Fruit fly (Drosophila melanogaster) whole organism, embryonic: ENCODE data around the gene Ttc26.

Experiments
- Blimp-1 ChIP-seq: fragments of 200-800 bp; sonication (Bioruptor generic); optimal IDR thresholded peaks from 3 replicates; lab custom pipeline; 2018; ENCODE audit warnings: missing biosample characterization, missing genetic modification characterization, mild to moderate bottlenecking, moderate library complexity, missing genetic modification reagents
- CG10147 ChIP-seq: fragments of 200-800 bp; sonication (Bioruptor generic); optimal IDR thresholded peaks from 2 replicates; lab custom pipeline; 2019; ENCODE audit warnings: missing biosample characterization, mild to moderate bottlenecking, missing genetic modification characterization, moderate library complexity
- CG10543 ChIP-seq: fragments of 200-800 bp; sonication (Bioruptor generic); optimal IDR thresholded peaks from 3 replicates; lab custom pipeline; 2017; ENCODE audit warnings: missing biosample characterization, mild to moderate bottlenecking, missing genetic modification characterization, moderate library complexity
- CG11696 ChIP-seq: fragments of 200-800 bp; sonication (Bioruptor generic); IDR thresholded peaks from 2 replicates; pipeline ENCODE4 v1.3.6; 2022; ENCODE audit warnings: missing biosample characterization, missing genetic modification characterization
- CG13123 ChIP-seq: fragments of 200-800 bp; sonication (Bioruptor generic); optimal IDR thresholded peaks from 2 replicates; lab custom pipeline; 2016; ENCODE audit warnings: missing biosample characterization, missing genetic modification characterization
- CG14441 ChIP-seq: fragments of 200-800 bp; sonication (Bioruptor generic); IDR thresholded peaks from 2 replicates; pipeline ENCODE4 v1.3.6; 2022; ENCODE audit warnings: missing biosample characterization, missing genetic modification characterization
- CG17361 ChIP-seq: fragments of 200-800 bp; sonication (Bioruptor generic); IDR thresholded peaks from 3 replicates; pipeline ENCODE4 v1.3.6; 2022; ENCODE audit warnings: missing biosample characterization, missing genetic modification characterization
- CG18262 ChIP-seq: fragments of 200-800 bp; optimal IDR thresholded peaks from 3 replicates; lab custom pipeline; 2019; ENCODE audit warnings: missing biosample characterization, mild to moderate bottlenecking, missing genetic modification characterization, moderate library complexity
- CG18764 ChIP-seq: fragments of 200-800 bp; sonication (Bioruptor generic); optimal IDR thresholded peaks from 3 replicates; lab custom pipeline; 2016; ENCODE audit warnings: missing biosample characterization, missing genetic modification characterization
- CG2120 ChIP-seq: fragments of 200-800 bp; sonication (Bioruptor generic); optimal IDR thresholded peaks from 3 replicates; lab custom pipeline; 2016; ENCODE audit warnings: missing biosample characterization, missing genetic modification characterization
- CG2199 ChIP-seq: fragments of 200-800 bp; sonication (Bioruptor generic); IDR thresholded peaks from 3 replicates; pipeline ENCODE4 v1.3.6; 2022; ENCODE audit warnings: missing biosample characterization, missing genetic modification characterization
- CG3065 ChIP-seq: fragments of 200-800 bp; sonication (Bioruptor generic); optimal IDR thresholded peaks from 2 replicates; lab custom pipeline; 2016; ENCODE audit warnings: missing biosample characterization, missing genetic modification characterization
- CG33557 ChIP-seq: fragments of 200-800 bp; sonication (Bioruptor generic); optimal IDR thresholded peaks from 2 replicates; lab custom pipeline; 2019; ENCODE audit warnings: missing biosample characterization, mild to moderate bottlenecking, missing genetic modification characterization, moderate library complexity
- CG42726 ChIP-seq: fragments of 200-800 bp; sonication (Bioruptor generic); IDR thresholded peaks from 2 replicates; pipeline ENCODE4 v1.3.6; 2022; ENCODE audit warnings: missing biosample characterization, missing genetic modification characterization; ENCODE audit not compliant: partially characterized antibody
- CG6791 ChIP-seq: fragments of 200-800 bp; sonication (Bioruptor generic); IDR thresholded peaks from 3 replicates; pipeline ENCODE4 v1.3.6; 2022; ENCODE audit warnings: missing biosample characterization, missing genetic modification characterization; ENCODE audit not compliant: partially characterized antibody
- CG8281 ChIP-seq: fragments of 200-800 bp; sonication (Bioruptor generic); optimal IDR thresholded peaks from 2 replicates; lab custom pipeline; 2018; ENCODE audit warnings: missing biosample characterization, mild to moderate bottlenecking, missing genetic modification characterization, moderate library complexity
- CG9215 ChIP-seq: fragments of 200-800 bp; sonication (Bioruptor generic); IDR thresholded peaks from 2 replicates; pipeline ENCODE4 v1.3.6; 2022; ENCODE audit warnings: missing biosample characterization, missing genetic modification characterization
- CG9797 ChIP-seq: fragments of 200-800 bp; sonication (Bioruptor generic); optimal IDR thresholded peaks from 3 replicates; lab custom pipeline; 2018; ENCODE audit warnings: missing biosample characterization, mild to moderate bottlenecking, missing genetic modification characterization
- CTCF ChIP-seq: fragments of 200-800 bp; sonication (Bioruptor generic); optimal IDR thresholded peaks from 2 replicates; lab custom pipeline; 2017; ENCODE audit warnings: missing biosample characterization, mild to moderate bottlenecking, missing genetic modification characterization, moderate library complexity
- GATAe ChIP-seq: fragments of 200-800 bp; sonication (Bioruptor generic); conservative IDR thresholded peaks from 2 replicates; pipeline ENCODE4 v1.3.6; 2022; ENCODE audit warnings: missing biosample characterization, missing genetic modification characterization
- Hmx ChIP-seq: fragments of 200-800 bp; sonication (Bioruptor generic); optimal IDR thresholded peaks from 2 replicates; lab custom pipeline; 2016; ENCODE audit warnings: missing biosample characterization, missing genetic modification characterization
- Hr51 ChIP-seq, 2 experiments: fragments of 200-800 bp; sonication (Bioruptor generic); optimal IDR thresholded peaks; 2 replicates in 1 of 2; 3 replicates in 1 of 2; lab custom pipeline; 2016 to 2018; ENCODE audit warnings: missing biosample characterization in 2 of 2, missing genetic modification characterization in 2 of 2, mild to moderate bottlenecking in 1 of 2, moderate library complexity in 1 of 2
- Hr78 ChIP-seq, 2 experiments: fragments of 200-800 bp in 1 of 2; fragments of >200 bp in 1 of 2; sonication (Bioruptor generic) in 1 of 2; optimal IDR thresholded peaks; 2 replicates each; lab custom pipeline; 2017 to 2019; ENCODE audit warnings: missing biosample characterization in 2 of 2, missing genetic modification characterization in 2 of 2, mild to moderate bottlenecking in 1 of 2, moderate library complexity in 1 of 2
- Max ChIP-seq: fragments of 200-800 bp; sonication (Bioruptor generic); optimal IDR thresholded peaks from 2 replicates; lab custom pipeline; 2016; ENCODE audit warnings: missing biosample characterization, mild to moderate bottlenecking, missing genetic modification characterization
- NK7.1 ChIP-seq: fragments of 200-800 bp; sonication (Bioruptor generic); optimal IDR thresholded peaks from 3 replicates; lab custom pipeline; 2016; ENCODE audit warnings: missing biosample characterization, missing genetic modification characterization
- Nf-YB ChIP-seq: fragments of 200-800 bp; sonication (Bioruptor generic); optimal IDR thresholded peaks from 3 replicates; lab custom pipeline; 2019; ENCODE audit warnings: missing biosample characterization, mild to moderate bottlenecking, missing genetic modification characterization, moderate library complexity
- Oli ChIP-seq: fragments of 200-800 bp; sonication (Bioruptor generic); optimal IDR thresholded peaks from 2 replicates; lab custom pipeline; 2018; ENCODE audit warnings: missing biosample characterization, mild to moderate bottlenecking, missing genetic modification characterization, moderate library complexity
- Sry-β ChIP-seq: fragments of 200-800 bp; sonication (Bioruptor generic); optimal IDR thresholded peaks from 2 replicates; lab custom pipeline; 2018; ENCODE audit warnings: missing biosample characterization, mild to moderate bottlenecking, missing genetic modification characterization, moderate library complexity
- ato ChIP-seq: fragments of 200-800 bp; sonication (Bioruptor generic); IDR thresholded peaks from 2 replicates; pipeline ENCODE4 v1.3.6; 2022; ENCODE audit warnings: missing biosample characterization, missing genetic modification characterization; ENCODE audit not compliant: partially characterized antibody
- br ChIP-seq: fragments of >200 bp; optimal IDR thresholded peaks from 2 replicates; lab custom pipeline; 2017
- bsh ChIP-seq, 2 experiments: fragments of 200-800 bp; sonication (Bioruptor generic); optimal IDR thresholded peaks; 2 replicates each; lab custom pipeline; 2017 to 2018; ENCODE audit warnings: mild to moderate bottlenecking in 2 of 2, missing biosample characterization in 2 of 2, missing genetic modification characterization in 2 of 2, moderate library complexity in 1 of 2
- crc ChIP-seq: fragments of 200-800 bp; sonication (Bioruptor generic); optimal IDR thresholded peaks from 2 replicates; lab custom pipeline; 2016; ENCODE audit warnings: missing biosample characterization, missing genetic modification characterization
- crol ChIP-seq: fragments of 200-800 bp; sonication (Bioruptor generic); IDR thresholded peaks from 2 replicates; pipeline ENCODE4 v1.3.6; 2022; ENCODE audit warnings: missing biosample characterization, missing genetic modification characterization
- fd64A ChIP-seq: fragments of 200-800 bp; sonication (Bioruptor generic); optimal IDR thresholded peaks from 3 replicates; lab custom pipeline; 2018; ENCODE audit warnings: missing biosample characterization, mild to moderate bottlenecking, missing genetic modification characterization
- ham ChIP-seq: fragments of 200-800 bp; sonication (Bioruptor generic); IDR thresholded peaks from 2 replicates; pipeline ENCODE4 v1.3.6; 2022; ENCODE audit warnings: missing biosample characterization, missing genetic modification characterization
- kah ChIP-seq: fragments of 200-800 bp; sonication (Bioruptor generic); optimal IDR thresholded peaks from 2 replicates; lab custom pipeline; 2018; ENCODE audit warnings: missing biosample characterization, mild to moderate bottlenecking, missing genetic modification characterization
- kni ChIP-seq: fragments of 200-800 bp; sonication (Bioruptor generic); optimal IDR thresholded peaks from 3 replicates; lab custom pipeline; 2017; ENCODE audit warnings: mild to moderate bottlenecking, missing biosample characterization, missing genetic modification reagents, missing genetic modification characterization
- luna ChIP-seq: fragments of 200-800 bp; sonication (Bioruptor generic); optimal IDR thresholded peaks from 2 replicates; lab custom pipeline; 2016; ENCODE audit warnings: missing biosample characterization, missing genetic modification characterization
- onecut ChIP-seq: fragments of 200-800 bp; sonication (Bioruptor generic); IDR thresholded peaks from 2 replicates; pipeline ENCODE4 v1.3.6; 2022; ENCODE audit warnings: missing biosample characterization, missing genetic modification characterization
- pita ChIP-seq: fragments of 200-800 bp; sonication (Bioruptor generic); optimal IDR thresholded peaks from 2 replicates; lab custom pipeline; 2017; ENCODE audit warnings: missing biosample characterization, mild to moderate bottlenecking, missing genetic modification characterization
- psq ChIP-seq: fragments of 200-800 bp; sonication (Bioruptor generic); optimal IDR thresholded peaks from 2 replicates; lab custom pipeline; 2017; ENCODE audit warnings: missing biosample characterization, missing genetic modification characterization
- repo ChIP-seq: fragments of 200-800 bp; sonication (Bioruptor generic); optimal IDR thresholded peaks from 2 replicates; lab custom pipeline; 2016; ENCODE audit warnings: missing biosample characterization, missing genetic modification characterization
- sc ChIP-seq, 3 experiments: fragments of >200 bp in 2 of 3; fragments of 200-800 bp in 1 of 3; sonication (Bioruptor generic) in 1 of 3; optimal IDR thresholded peaks; 2 replicates in 2 of 3; 3 replicates in 1 of 3; lab custom pipeline; 2017; ENCODE audit warnings: mild to moderate bottlenecking in 1 of 3, missing biosample characterization in 1 of 3, missing genetic modification characterization in 1 of 3, missing genetic modification reagents in 1 of 3
- slp2 ChIP-seq: fragments of 200-800 bp; sonication (Bioruptor generic); optimal IDR thresholded peaks from 2 replicates; lab custom pipeline; 2016; ENCODE audit warnings: missing biosample characterization, missing genetic modification characterization
- sr ChIP-seq: fragments of 200-800 bp; sonication (Bioruptor generic); IDR thresholded peaks from 3 replicates; pipeline ENCODE4 v1.3.6; 2022; ENCODE audit warnings: missing biosample characterization, missing genetic modification characterization
- tll ChIP-seq, 2 experiments: fragments of 200-800 bp in 1 of 2; fragments of >200 bp in 1 of 2; sonication (Bioruptor generic) in 1 of 2; optimal IDR thresholded peaks; 2 replicates each; lab custom pipeline; 2017 to 2019; ENCODE audit warnings: missing biosample characterization in 2 of 2, missing genetic modification characterization in 2 of 2, mild to moderate bottlenecking in 1 of 2, moderate library complexity in 1 of 2
- z ChIP-seq: fragments of 200-800 bp; sonication (Bioruptor generic); IDR thresholded peaks from 3 replicates; pipeline ENCODE4 v1.3.6; 2022; ENCODE audit warnings: missing biosample characterization, missing genetic modification characterization

Ttc26 gene

DNA sequence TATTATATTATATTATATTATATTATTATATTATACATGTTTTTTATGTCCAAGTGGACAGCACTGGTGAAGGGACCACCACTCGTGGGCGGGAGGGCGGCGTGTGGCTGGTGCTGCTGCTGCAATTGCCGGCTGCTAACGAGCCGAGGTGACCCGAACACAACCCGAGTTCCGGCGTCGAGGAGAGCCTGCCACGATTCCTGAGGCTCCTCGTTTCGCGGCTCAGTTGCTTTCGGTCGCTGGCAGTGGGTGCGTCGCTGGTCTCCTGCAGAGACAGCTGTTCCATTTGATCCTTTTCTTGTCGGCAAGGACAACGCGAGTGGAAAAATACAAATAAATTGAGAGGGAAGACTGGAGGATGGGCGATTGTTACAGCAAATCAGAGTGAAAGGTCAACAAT lies 36.2 kb downstream of the Ttc26 start (continued):
- TF ChIP-seq crol (GFP tag; lab: Robert Waterston, UW) (0 out of 2 replicates have a peak, but pooled peaks have one; percentile 41), Sry-β (peak; percentile 36)

DNA sequence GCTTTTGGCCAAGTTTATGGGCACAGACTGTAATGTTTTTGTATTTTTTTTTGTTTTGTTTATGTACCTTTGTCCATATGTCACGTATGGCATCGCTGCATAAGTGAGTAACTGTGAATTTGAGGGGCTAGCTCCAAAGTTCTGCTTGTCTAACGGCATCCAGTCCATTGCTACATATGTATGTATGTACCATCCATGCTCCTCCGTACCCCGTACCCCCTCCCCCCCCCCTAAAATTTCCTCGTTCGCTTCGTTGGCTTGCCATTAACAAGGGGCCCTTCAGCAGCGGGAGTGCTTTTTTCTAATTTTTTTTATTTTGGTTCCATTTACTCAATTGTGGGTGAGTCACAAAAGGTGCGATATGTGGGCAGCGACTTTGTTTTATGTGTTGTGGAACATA lies 39.9 kb downstream of the Ttc26 start:
- TF ChIP-seq fd64A (GFP tag; lab: Kevin White, UChicago) (no peak), kni (peak; percentile 49), sr (GFP tag; lab: Robert Waterston, UW) (peak; percentile 71; the same call in 2 of the 3 replicates), crol (GFP tag; lab: Robert Waterston, UW) (peak; percentile 83)
- TF ChIP-seq, all 482 proteins: peak for 3

DNA sequence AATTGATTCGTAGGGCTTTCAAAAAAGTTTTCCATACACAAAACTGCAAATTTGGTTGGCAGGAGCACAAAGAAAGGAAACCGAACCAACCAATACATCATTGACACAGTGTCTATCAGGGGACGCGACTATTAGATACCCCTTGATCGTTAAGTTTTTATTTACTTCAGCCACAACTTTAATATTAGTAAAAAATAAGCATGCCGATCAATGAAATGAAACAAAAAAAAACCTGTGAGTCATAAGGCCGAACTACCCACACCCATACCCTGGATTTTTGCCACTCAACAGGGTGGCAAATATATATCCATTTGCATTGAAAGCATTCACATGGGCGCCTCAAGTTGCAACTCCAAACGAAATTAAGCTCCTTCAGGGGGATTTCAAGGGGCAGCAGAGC lies 42.1 kb downstream of the Ttc26 start:
- no peak for TF ChIP-seq CG33557 (GFP tag; lab: Kevin White, UChicago)
- no peak for TF ChIP-seq pita (GFP tag; lab: Kevin White, UChicago)
- TF ChIP-seq CG17361: no peak
- no peak for TF ChIP-seq crc (GFP tag; lab: Kevin White, UChicago)
- no peak for TF ChIP-seq Nf-YB (GFP tag; lab: Kevin White, UChicago)
- no peak for TF ChIP-seq GATAe (GFP tag; lab: Robert Waterston, UW)
- no peak for TF ChIP-seq onecut (GFP tag; lab: Robert Waterston, UW)
- TF ChIP-seq CG6791: no peak
- TF ChIP-seq CG10147: no peak
- no peak for TF ChIP-seq NK7.1 (GFP tag; lab: Kevin White, UChicago)
- TF ChIP-seq Hmx (GFP tag; lab: Kevin White, UChicago): no peak
- no peak for TF ChIP-seq sc (optimal IDR thresholded peaks at IDR 0.05; lab: Kevin White, UChicago)
- TF ChIP-seq sc (GFP tag; optimal IDR thresholded peaks at IDR 0.05; lab: Kevin White, UChicago): no peak
- no peak for TF ChIP-seq CTCF (GFP tag; lab: Kevin White, UChicago)
- TF ChIP-seq CG2120 (GFP tag; lab: Kevin White, UChicago): no peak
- TF ChIP-seq CG2199: peak; percentile 13; the same call in 1 of the 3 replicates
- TF ChIP-seq Oli (tag; lab: Kevin White, UChicago): no peak
- no peak for TF ChIP-seq br (lab: Kevin White, UChicago)
- no peak for TF ChIP-seq repo (GFP tag; lab: Kevin White, UChicago)
- TF ChIP-seq CG10543 (GFP tag; lab: Kevin White, UChicago): no peak
- no peak for TF ChIP-seq slp2 (GFP tag; lab: Kevin White, UChicago)
- TF ChIP-seq tll (GFP tag; optimal IDR thresholded peaks at IDR 0.05; lab: Kevin White, UChicago): no peak
- no peak for TF ChIP-seq Hr51 (GFP tag; optimal IDR thresholded peaks at IDR 0.05; lab: Kevin White, UChicago)
- no peak for TF ChIP-seq z (GFP tag; lab: Robert Waterston, UW)
- no peak for TF ChIP-seq CG42726
- TF ChIP-seq Max (GFP tag; lab: Kevin White, UChicago): no peak
- TF ChIP-seq CG3065: no peak
- TF ChIP-seq CG11696: no peak
- TF ChIP-seq CG13123 (GFP tag; lab: Kevin White, UChicago): no peak
- TF ChIP-seq CG14441 (GFP tag; lab: Robert Waterston, UW): no peak
- TF ChIP-seq psq (GFP tag; lab: Kevin White, UChicago): no peak
- no peak for TF ChIP-seq CG9215 (GFP tag; lab: Robert Waterston, UW)
- TF ChIP-seq kah (GFP tag; lab: Kevin White, UChicago): no peak
- no peak for TF ChIP-seq Blimp-1 (GFP tag; lab: Kevin White, UChicago)
- no peak for TF ChIP-seq luna (GFP tag; lab: Kevin White, UChicago)
- TF ChIP-seq CG18262 (tag; lab: Kevin White, UChicago): no peak
- TF ChIP-seq CG8281: no peak
- TF ChIP-seq ato (GFP tag; lab: Robert Waterston, UW): no peak
- TF ChIP-seq CG18764 (GFP tag; lab: Kevin White, UChicago): no peak
- TF ChIP-seq Hr78 (GFP tag; optimal IDR thresholded peaks at IDR 0.05; lab: Kevin White, UChicago): no peak
- TF ChIP-seq ham (GFP tag; lab: Robert Waterston, UW): no peak
- no peak for TF ChIP-seq CG9797 (GFP tag; lab: Kevin White, UChicago)
- no peak for TF ChIP-seq bsh (GFP tag; optimal IDR thresholded peaks at IDR 0.05; lab: Kevin White, UChicago)
